Worm (Caenorhabditis elegans) whole organism, mixed stage, embryonic: ENCODE data around the gene rpc-25.

ENCODE experiments used
- bed-3 ChIP-seq: fragments of 200-800 bp; sonication (Bioruptor generic); optimal IDR thresholded peaks from 3 replicates; lab custom pipeline; 2018; ENCODE audit warnings: mild to moderate bottlenecking, missing genetic modification characterization, moderate library complexity, missing compliant biosample characterization
- blmp-1 ChIP-seq: fragments of 150-350 bp; optimal IDR thresholded peaks from 2 replicates; lab custom pipeline; 2014; ENCODE audit warnings: missing biosample characterization, missing genetic modification characterization
- ceh-39 ChIP-seq: fragments of 150-350 bp; optimal IDR thresholded peaks from 2 replicates; lab custom pipeline; 2014; ENCODE audit warnings: missing biosample characterization, missing genetic modification characterization
- ceh-43 ChIP-seq: fragments of 200-800 bp; sonication (Bioruptor generic); optimal IDR thresholded peaks from 2 replicates; lab custom pipeline; 2018; ENCODE audit warnings: mild to moderate bottlenecking, missing genetic modification characterization, moderate library complexity, missing compliant biosample characterization
- ceh-83 ChIP-seq: fragments of 200-800 bp; sonication (Bioruptor generic); optimal IDR thresholded peaks from 2 replicates; lab custom pipeline; 2018; ENCODE audit warnings: mild to moderate bottlenecking, missing genetic modification characterization, missing compliant biosample characterization
- ces-1 ChIP-seq: fragments of 150-350 bp; optimal IDR thresholded peaks from 2 replicates; lab custom pipeline; 2014; ENCODE audit warnings: missing biosample characterization, missing genetic modification reagents, missing genetic modification characterization
- cnd-1 ChIP-seq: fragments of 200-800 bp; sonication (Bioruptor generic); optimal IDR thresholded peaks from 2 replicates; lab custom pipeline; 2018; ENCODE audit warnings: mild to moderate bottlenecking, missing genetic modification characterization, missing compliant biosample characterization
- drap-1 ChIP-seq: fragments of 200-800 bp; sonication (Bioruptor generic); optimal IDR thresholded peaks from 3 replicates; lab custom pipeline; 2018; ENCODE audit warnings: mild to moderate bottlenecking, missing genetic modification characterization, missing compliant biosample characterization
- elt-1 ChIP-seq: sonication (generic microtip); optimal IDR thresholded peaks from 2 replicates; lab custom pipeline; 2017; ENCODE audit warnings: missing genetic modification characterization, mild to moderate bottlenecking, missing compliant biosample characterization, antibody characterized with exemption, moderate library complexity, borderline replicate concordance; ENCODE audit not compliant: insufficient read depth
- flh-1 ChIP-seq: fragments of 200-800 bp; sonication (Bioruptor generic); optimal IDR thresholded peaks from 2 replicates; lab custom pipeline; 2018; ENCODE audit warnings: mild to moderate bottlenecking, missing genetic modification characterization, moderate library complexity, missing compliant biosample characterization
- ham-2 ChIP-seq: fragments of 200-800 bp; sonication (Bioruptor generic); optimal IDR thresholded peaks from 2 replicates; lab custom pipeline; 2018; ENCODE audit warnings: mild to moderate bottlenecking, missing genetic modification characterization, missing compliant biosample characterization
- hlh-1 ChIP-seq: fragments of 150-350 bp; optimal IDR thresholded peaks from 2 replicates; lab custom pipeline; 2014; ENCODE audit warnings: missing biosample characterization, missing genetic modification reagents, missing genetic modification characterization
- lin-13 ChIP-seq: fragments of 150-350 bp; optimal IDR thresholded peaks from 2 replicates; lab custom pipeline; 2014; ENCODE audit warnings: missing biosample characterization, missing genetic modification characterization
- lin-32 ChIP-seq: fragments of 200-800 bp; sonication (Bioruptor generic); optimal IDR thresholded peaks from 2 replicates; lab custom pipeline; 2018; ENCODE audit warnings: mild to moderate bottlenecking, missing genetic modification characterization, missing compliant biosample characterization
- lsy-2 ChIP-seq: fragments of 150-350 bp; optimal IDR thresholded peaks from 2 replicates; lab custom pipeline; 2014; ENCODE audit warnings: missing biosample characterization, missing genetic modification characterization
- mep-1 ChIP-seq: fragments of 150-350 bp; optimal IDR thresholded peaks from 2 replicates; lab custom pipeline; 2017; ENCODE audit warnings: missing biosample characterization, missing genetic modification reagents, missing genetic modification characterization, inconsistent platforms
- mls-2 ChIP-seq: sonication (generic microtip); optimal IDR thresholded peaks from 2 replicates; lab custom pipeline; 2016; ENCODE audit warnings: mild to moderate bottlenecking, missing genetic modification characterization, moderate library complexity, missing compliant biosample characterization
- nhr-12 ChIP-seq: fragments of 150-350 bp; optimal IDR thresholded peaks from 2 replicates; lab custom pipeline; 2014; ENCODE audit warnings: missing biosample characterization, missing genetic modification characterization
- nhr-2 ChIP-seq: fragments of 150-350 bp; optimal IDR thresholded peaks from 2 replicates; lab custom pipeline; 2014; ENCODE audit warnings: missing biosample characterization, missing genetic modification characterization
- nhr-237 ChIP-seq: fragments of 150-350 bp; optimal IDR thresholded peaks from 2 replicates; lab custom pipeline; 2014; ENCODE audit warnings: missing biosample characterization, missing genetic modification characterization
- pha-4 ChIP-seq: fragments of 150-350 bp; optimal IDR thresholded peaks from 2 replicates; lab custom pipeline; 2018; ENCODE audit warnings: missing biosample characterization, missing genetic modification reagents, missing genetic modification characterization
- sem-2 ChIP-seq: fragments of 200-800 bp; sonication (Bioruptor generic); optimal IDR thresholded peaks from 2 replicates; lab custom pipeline; 2018; ENCODE audit warnings: mild to moderate bottlenecking, missing genetic modification characterization, missing compliant biosample characterization
- snpc-4 ChIP-seq: fragments of 150-350 bp; optimal IDR thresholded peaks from 2 replicates; lab custom pipeline; 2014; ENCODE audit warnings: missing biosample characterization, missing genetic modification characterization
- sptf-1 ChIP-seq: sonication (generic microtip); optimal IDR thresholded peaks from 2 replicates; lab custom pipeline; 2017; ENCODE audit warnings: mild to moderate bottlenecking, missing genetic modification characterization, moderate library complexity, missing compliant biosample characterization
- tbx-8 ChIP-seq: fragments of 200-800 bp; sonication (Bioruptor generic); optimal IDR thresholded peaks from 2 replicates; lab custom pipeline; 2018; ENCODE audit warnings: mild to moderate bottlenecking, missing genetic modification characterization, moderate library complexity, missing compliant biosample characterization
- unc-120 ChIP-seq: sonication (generic microtip); optimal IDR thresholded peaks from 2 replicates; lab custom pipeline; 2017; ENCODE audit warnings: missing genetic modification characterization, missing compliant biosample characterization; ENCODE audit not compliant: poor library complexity, severe bottlenecking
- unc-39 ChIP-seq: fragments of 150-350 bp; optimal IDR thresholded peaks from 2 replicates; lab custom pipeline; 2014; ENCODE audit warnings: missing biosample characterization, missing genetic modification characterization
- unc-62 ChIP-seq: fragments of 150-350 bp; optimal IDR thresholded peaks from 2 replicates; lab custom pipeline; 2014; ENCODE audit warnings: missing biosample characterization, missing genetic modification reagents, missing genetic modification characterization
- ztf-11 ChIP-seq: fragments of 150-350 bp; optimal IDR thresholded peaks from 2 replicates; lab custom pipeline; 2014; ENCODE audit warnings: missing biosample characterization, missing genetic modification characterization

Gene rpc-25

ce11 chrV:10228360-10228759 lies 22.0 kb upstream of the rpc-25 start, which contains the start of gene fipr-4:
TSS of gene fipr-4 (minus strand) at chrV:10228460.
- TF ChIP-seq mls-2: no peak
- TF ChIP-seq ces-1 (GFP tag; lab: Kevin White, UChicago): no peak
- TF ChIP-seq unc-62 (GFP tag; lab: Kevin White, UChicago): no peak
- no peak for TF ChIP-seq sptf-1 (tag; lab: Kevin White, UChicago)
- TF ChIP-seq unc-120 (tag; lab: Kevin White, UChicago): no peak
- no peak for TF ChIP-seq mep-1 (tag; lab: Kevin White, UChicago)
- TF ChIP-seq cnd-1 (tag; lab: Kevin White, UChicago): no peak
- TF ChIP-seq tbx-8 (GFP tag; lab: Kevin White, UChicago): no peak
- TF ChIP-seq flh-1: no peak
- TF ChIP-seq ceh-43: no peak
- no peak for TF ChIP-seq sem-2 (GFP tag; lab: Kevin White, UChicago)
- TF ChIP-seq hlh-1 (tag; lab: Kevin White, UChicago): no peak
- TF ChIP-seq pha-4 (tag; lab: Kevin White, UChicago): no peak
- TF ChIP-seq snpc-4 (tag; lab: Kevin White, UChicago): no peak

- no peak for TF ChIP-seq ham-2
- TF ChIP-seq cnd-1 (tag; lab: Kevin White, UChicago): no peak
- no peak for TF ChIP-seq unc-120 (tag; lab: Kevin White, UChicago)
- TF ChIP-seq lsy-2 (tag; lab: Kevin White, UChicago): no peak
- no peak for TF ChIP-seq ces-1 (GFP tag; lab: Kevin White, UChicago)
- no peak for TF ChIP-seq sptf-1 (tag; lab: Kevin White, UChicago)
- TF ChIP-seq elt-1 (tag; lab: Kevin White, UChicago): no peak
- TF ChIP-seq bed-3 (GFP tag; lab: Kevin White, UChicago): no peak
- no peak for TF ChIP-seq ztf-11
- TF ChIP-seq lin-13: no peak
- TF ChIP-seq blmp-1 (tag; lab: Kevin White, UChicago): no peak
- TF ChIP-seq lin-32 (GFP tag; lab: Kevin White, UChicago): no peak
- no peak for TF ChIP-seq mep-1 (tag; lab: Kevin White, UChicago)
- no peak for TF ChIP-seq unc-39 (tag; lab: Kevin White, UChicago)
- no peak for TF ChIP-seq unc-62 (GFP tag; lab: Kevin White, UChicago)
- TF ChIP-seq nhr-12: no peak
- no peak for TF ChIP-seq ceh-83 (GFP tag; lab: Kevin White, UChicago)
Measured at ce11 chrV:10227333-10227732, 20.9 kb upstream of the rpc-25 start, which contains the start of gene ttr-19. TSS of gene ttr-19 (minus strand) at chrV:10227433.

ce11 chrV:10225610-10226009 lies 19.2 kb upstream of the rpc-25 start, which contains the start of gene daf-36:
TSS of gene daf-36 (minus strand) at chrV:10225710.
- TF ChIP-seq hlh-1 (tag; lab: Kevin White, UChicago) (no peak), cnd-1 (tag; lab: Kevin White, UChicago) (no peak), unc-39 (tag; lab: Kevin White, UChicago) (no peak), elt-1 (tag; lab: Kevin White, UChicago) (no peak), nhr-2 (tag; lab: Kevin White, UChicago) (no peak), tbx-8 (GFP tag; lab: Kevin White, UChicago) (no peak), pha-4 (tag; lab: Kevin White, UChicago) (no peak), nhr-12 (no peak), mep-1 (tag; lab: Kevin White, UChicago) (no peak), nhr-237 (tag; lab: Kevin White, UChicago) (no peak), drap-1 (GFP tag; lab: Kevin White, UChicago) (no peak), ceh-39 (tag; lab: Kevin White, UChicago) (no peak), flh-1 (no peak), unc-62 (GFP tag; lab: Kevin White, UChicago) (no peak)

ce11 chrV:10224619-10225018 lies 18.2 kb upstream of the rpc-25 start:
- TF ChIP-seq ces-1 (GFP tag; lab: Kevin White, UChicago) (no peak), snpc-4 (tag; lab: Kevin White, UChicago) (no peak), ham-2 (no peak), unc-120 (tag; lab: Kevin White, UChicago) (no peak), tbx-8 (GFP tag; lab: Kevin White, UChicago) (no peak), nhr-237 (tag; lab: Kevin White, UChicago) (no peak)

- no peak for TF ChIP-seq blmp-1 (tag; lab: Kevin White, UChicago)
- TF ChIP-seq lin-13: no peak
- TF ChIP-seq flh-1: no peak
- no peak for TF ChIP-seq lsy-2 (tag; lab: Kevin White, UChicago)
- TF ChIP-seq mls-2: no peak
- no peak for TF ChIP-seq lin-32 (GFP tag; lab: Kevin White, UChicago)
- no peak for TF ChIP-seq nhr-12
Measured at ce11 chrV:10222007-10222406, 15.6 kb upstream of the rpc-25 start, which contains the start of gene C12D8.20. TSS of gene C12D8.20 (plus strand) at chrV:10222307.
